Fruit fly (Drosophila melanogaster) whole organism, wandering third instar larva: Measurements from ENCODE around the gene ast.

Experiments used
- Hnf4 ChIP-seq: fragments of 200-800 bp; sonication (Bioruptor generic); optimal IDR thresholded peaks from 2 replicates; lab custom pipeline; 2016; ENCODE audit warnings: missing biosample characterization, mild to moderate bottlenecking, missing genetic modification characterization
- Myc ChIP-seq: fragments of >200 bp; optimal IDR thresholded peaks from 2 replicates; lab custom pipeline; 2017
- OdsH ChIP-seq: fragments of 200-800 bp; sonication (Bioruptor generic); optimal IDR thresholded peaks from 2 replicates; lab custom pipeline; 2016; ENCODE audit warnings: missing biosample characterization, mild to moderate bottlenecking, missing genetic modification characterization
- Sp1 ChIP-seq: fragments of 200-800 bp; sonication (Bioruptor generic); optimal IDR thresholded peaks from 3 replicates; lab custom pipeline; 2019; ENCODE audit warnings: missing biosample characterization, mild to moderate bottlenecking, missing genetic modification characterization, moderate library complexity
- Vsx2 ChIP-seq: fragments of 200-300, 225-300 bp; sonication (Bioruptor generic); optimal IDR thresholded peaks from 2 replicates; lab custom pipeline; 2018; ENCODE audit warnings: missing biosample characterization, missing genetic modification characterization; ENCODE audit not compliant: partially characterized antibody
- ey ChIP-seq: fragments of 200-800 bp; sonication (Bioruptor generic); optimal IDR thresholded peaks from 2 replicates; lab custom pipeline; 2016; ENCODE audit warnings: missing biosample characterization, missing genetic modification characterization
- lola ChIP-seq: fragments of >200 bp; optimal IDR thresholded peaks from 2 replicates; lab custom pipeline; 2017; ENCODE audit warnings: missing biosample characterization, missing genetic modification characterization
- pan ChIP-seq: fragments of >200 bp; optimal IDR thresholded peaks from 2 replicates; lab custom pipeline; 2017
- sage ChIP-seq: fragments of 200-800 bp; sonication (Bioruptor generic); optimal IDR thresholded peaks from 2 replicates; lab custom pipeline; 2016; ENCODE audit warnings: missing biosample characterization, mild to moderate bottlenecking, missing genetic modification characterization
- usp ChIP-seq: fragments of >200 bp; optimal IDR thresholded peaks from 2 replicates; lab custom pipeline; 2017; ENCODE audit warnings: missing biosample characterization, missing genetic modification characterization

DNA sequence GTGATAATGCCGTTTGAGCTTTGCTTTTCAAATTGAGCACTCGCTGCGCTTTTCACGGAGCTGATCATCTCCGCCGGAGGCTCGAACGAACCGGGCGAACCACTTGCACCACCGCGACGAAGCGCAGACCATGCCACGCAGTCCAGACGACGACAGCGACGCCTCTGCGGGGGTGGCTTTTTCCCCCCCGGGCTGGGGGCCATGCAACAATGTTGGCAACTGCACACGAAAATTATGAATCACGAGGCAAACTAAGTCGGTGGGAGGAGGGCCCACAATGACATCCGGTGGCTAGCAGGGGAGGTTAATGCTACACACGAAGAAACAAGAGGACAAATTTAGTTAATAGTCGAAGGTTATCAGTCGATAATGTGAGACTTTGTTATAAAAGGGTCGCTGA, 21.1 kb upstream of the ast start:
- TF ChIP-seq Myc (no peak), lola (GFP tag; lab: Kevin White, UChicago) (no peak), ey (GFP tag; lab: Kevin White, UChicago) (no peak), usp (GFP tag; lab: Kevin White, UChicago) (no peak), Hnf4 (no peak), pan (lab: Kevin White, UChicago) (no peak), Vsx2 (GFP tag; lab: Kevin White, UChicago) (no peak), sage (GFP tag; lab: Kevin White, UChicago) (no peak), Sp1 (no peak), OdsH (no peak)
